Worm (Caenorhabditis elegans): ENCODE measurements around the gene pab-2.

The pab-2 gene

DNA sequence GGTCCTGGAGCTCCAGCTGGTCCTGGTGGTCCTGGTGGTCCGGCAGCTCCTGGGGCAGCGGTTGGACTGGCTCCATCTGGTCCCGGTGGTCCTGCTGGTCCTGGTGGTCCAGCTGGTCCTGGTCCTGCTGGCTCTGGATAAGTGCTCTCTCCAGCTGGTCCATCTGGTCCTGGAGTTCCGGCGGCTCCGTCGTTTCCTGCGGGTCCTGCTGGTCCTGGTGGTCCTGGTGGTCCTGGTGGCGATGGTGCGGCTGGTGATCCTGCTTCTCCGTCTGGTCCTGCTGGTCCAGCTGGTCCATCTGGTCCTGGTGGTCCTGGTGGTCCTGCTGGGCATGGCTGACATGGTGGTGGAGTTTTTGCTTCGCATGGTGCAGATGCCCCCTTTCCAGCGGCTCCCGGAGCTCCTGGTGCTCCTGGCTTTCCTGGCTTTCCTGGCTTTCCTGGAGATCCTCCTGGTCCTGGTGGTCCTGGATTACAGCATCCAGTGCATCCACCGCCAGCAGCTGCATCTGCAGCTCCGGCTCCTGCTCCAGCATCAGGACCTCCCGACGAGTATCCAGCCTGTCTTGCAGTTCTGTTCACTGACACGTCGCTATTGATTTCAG lies 16.9 kb downstream of the pab-2 start:
- TF ChIP-seq ceh-39 (tag; optimal IDR thresholded peaks at IDR 0.05) (no peak), nhr-12 (tag; optimal IDR thresholded peaks at IDR 0.05) (no peak), sptf-1 (tag; optimal IDR thresholded peaks at IDR 0.05) (no peak), lin-32 (GFP tag; optimal IDR thresholded peaks at IDR 0.05) (no peak), nhr-28 (tag; optimal IDR thresholded peaks at IDR 0.05) (no peak), tbx-8 (GFP tag; optimal IDR thresholded peaks at IDR 0.05) (no peak), cnd-1 (tag; optimal IDR thresholded peaks at IDR 0.05) (no peak), blmp-1 (tag; optimal IDR thresholded peaks at IDR 0.05) (no peak), flh-1 (GFP tag; optimal IDR thresholded peaks at IDR 0.05) (no peak), nhr-2 (tag; optimal IDR thresholded peaks at IDR 0.05) (no peak), snpc-4 (tag; optimal IDR thresholded peaks at IDR 0.05) (no peak), ces-1 (GFP tag; optimal IDR thresholded peaks at IDR 0.05) (no peak)

DNA sequence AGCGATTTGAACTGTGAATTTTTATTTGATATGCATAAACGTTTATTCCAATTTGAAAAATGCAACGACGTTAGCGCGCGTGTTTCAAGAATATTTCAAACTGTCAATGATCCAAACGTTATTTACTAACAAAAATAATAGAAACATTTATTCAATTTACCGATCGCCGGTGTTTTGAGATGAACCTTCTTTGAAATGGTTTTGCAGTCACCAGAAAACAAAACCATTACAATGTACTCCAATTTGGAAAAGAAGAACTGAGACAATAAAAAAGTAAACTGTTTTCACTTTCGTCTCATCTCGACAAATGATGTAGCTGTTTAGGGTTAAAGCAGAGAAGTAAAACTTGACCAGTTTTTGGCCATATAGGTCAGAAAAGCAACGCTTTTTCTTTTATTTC lies 20.0 kb downstream of the pab-2 start, which contains the start of gene H06A10.1:
TSS of gene H06A10.1 (plus strand) at position 301 of the 400 bp plus-strand sequence.
- TF ChIP-seq mls-2 (tag; optimal IDR thresholded peaks at IDR 0.05) (no peak), unc-120 (tag; optimal IDR thresholded peaks at IDR 0.05; ENCODE audit: poor library complexity, severe bottlenecking) (no peak), zip-8 (tag; optimal IDR thresholded peaks at IDR 0.05) (no peak), nhr-28 (tag; optimal IDR thresholded peaks at IDR 0.05) (no peak), nhr-12 (tag; optimal IDR thresholded peaks at IDR 0.05) (no peak), drap-1 (GFP tag; optimal IDR thresholded peaks at IDR 0.05) (no peak), nhr-76 (tag; optimal IDR thresholded peaks at IDR 0.05) (no peak), bed-3 (GFP tag; optimal IDR thresholded peaks at IDR 0.05) (no peak), elt-1 (tag; optimal IDR thresholded peaks at IDR 0.05; ENCODE audit: borderline replicate concordance, insufficient read depth) (no peak), blmp-1 (tag; optimal IDR thresholded peaks at IDR 0.05) (no peak), snpc-4 (tag; optimal IDR thresholded peaks at IDR 0.05) (no peak), ceh-39 (tag; optimal IDR thresholded peaks at IDR 0.05) (no peak), ceh-83 (GFP tag; optimal IDR thresholded peaks at IDR 0.05) (no peak), sptf-1 (tag; optimal IDR thresholded peaks at IDR 0.05) (no peak), ces-1 (GFP tag; optimal IDR thresholded peaks at IDR 0.05) (no peak), sem-2 (GFP tag; optimal IDR thresholded peaks at IDR 0.05) (no peak), ztf-11 (tag; optimal IDR thresholded peaks at IDR 0.05) (no peak), unc-62 (GFP tag; optimal IDR thresholded peaks at IDR 0.05) (no peak), elt-3 (tag; optimal IDR thresholded peaks at IDR 0.05) (no peak), nhr-2 (tag; optimal IDR thresholded peaks at IDR 0.05) (no peak)

DNA sequence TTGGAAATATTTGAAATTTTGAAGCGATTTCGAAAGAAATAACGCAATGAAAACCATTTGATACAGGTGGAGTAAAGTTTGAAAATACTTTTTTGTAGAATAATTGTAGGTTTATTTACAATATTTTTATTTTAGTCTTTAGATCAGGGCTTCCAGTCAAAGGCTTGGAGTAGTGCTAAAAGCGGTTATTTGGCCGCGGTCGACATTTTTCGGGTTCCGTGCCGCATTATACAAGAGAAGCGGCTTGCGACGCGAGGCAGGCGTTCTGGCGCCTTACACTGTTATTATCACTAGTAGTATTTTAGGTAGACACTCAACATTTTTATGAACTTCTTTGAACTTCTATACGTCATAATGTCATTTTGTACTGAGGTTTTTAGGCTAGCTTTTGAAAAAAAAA lies 20.7 kb downstream of the pab-2 start:
- no peak for TF ChIP-seq elt-1 (tag; optimal IDR thresholded peaks at IDR 0.05; ENCODE audit: borderline replicate concordance, insufficient read depth)
- no peak for TF ChIP-seq nhr-28 (tag; optimal IDR thresholded peaks at IDR 0.05)
- TF ChIP-seq pha-4 (tag; optimal IDR thresholded peaks at IDR 0.05): no peak
- no peak for TF ChIP-seq ceh-83 (GFP tag; optimal IDR thresholded peaks at IDR 0.05)
- TF ChIP-seq snpc-4 (tag; optimal IDR thresholded peaks at IDR 0.05): no peak
- TF ChIP-seq tbx-8 (GFP tag; optimal IDR thresholded peaks at IDR 0.05): no peak

DNA sequence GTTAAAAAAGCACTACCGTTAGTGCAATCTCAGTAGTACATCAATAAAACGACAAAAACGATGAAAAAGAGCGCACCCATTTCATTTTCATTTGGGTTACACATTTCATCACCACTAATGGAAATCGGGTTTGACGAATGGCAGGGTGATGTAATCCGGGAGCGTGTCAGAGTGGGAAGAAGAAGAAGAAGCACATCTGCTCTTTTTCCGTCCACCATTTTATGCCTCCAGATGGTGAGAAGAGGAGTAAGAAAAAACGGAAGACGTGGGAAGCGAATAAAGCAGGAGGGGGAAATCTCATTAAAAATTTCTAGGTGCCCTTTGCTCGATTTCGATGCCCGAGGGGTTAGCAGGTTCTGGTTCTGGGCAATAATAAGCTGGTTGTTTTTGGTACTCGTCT lies 21.2 kb downstream of the pab-2 start:
- TF ChIP-seq ces-1 (GFP tag; optimal IDR thresholded peaks at IDR 0.05) (peak; percentile 81), elt-3 (tag; optimal IDR thresholded peaks at IDR 0.05) (no peak)

DNA sequence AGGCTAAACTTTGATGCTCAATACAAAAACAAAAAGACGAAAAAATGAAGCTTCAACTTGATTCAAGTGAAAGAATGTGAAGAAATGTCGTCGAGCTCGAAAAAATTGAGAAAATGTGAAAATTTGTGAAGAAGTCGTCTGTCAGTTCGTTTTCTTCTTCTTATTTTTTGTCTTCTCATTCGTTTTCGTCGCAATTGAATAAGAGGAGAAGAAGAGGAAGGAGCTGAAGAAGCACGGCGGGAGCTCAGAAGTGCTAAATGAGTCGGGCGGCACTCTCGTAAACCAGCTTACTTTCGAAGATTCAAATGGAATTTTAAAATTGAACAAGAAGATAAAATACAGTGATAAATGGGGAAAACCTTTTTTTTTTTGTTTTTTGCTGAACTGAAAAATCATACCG lies 22.0 kb downstream of the pab-2 start:
- TF ChIP-seq ces-1 (GFP tag; optimal IDR thresholded peaks at IDR 0.05): peak; percentile 73
- no peak for TF ChIP-seq flh-1 (GFP tag; optimal IDR thresholded peaks at IDR 0.05)

DNA sequence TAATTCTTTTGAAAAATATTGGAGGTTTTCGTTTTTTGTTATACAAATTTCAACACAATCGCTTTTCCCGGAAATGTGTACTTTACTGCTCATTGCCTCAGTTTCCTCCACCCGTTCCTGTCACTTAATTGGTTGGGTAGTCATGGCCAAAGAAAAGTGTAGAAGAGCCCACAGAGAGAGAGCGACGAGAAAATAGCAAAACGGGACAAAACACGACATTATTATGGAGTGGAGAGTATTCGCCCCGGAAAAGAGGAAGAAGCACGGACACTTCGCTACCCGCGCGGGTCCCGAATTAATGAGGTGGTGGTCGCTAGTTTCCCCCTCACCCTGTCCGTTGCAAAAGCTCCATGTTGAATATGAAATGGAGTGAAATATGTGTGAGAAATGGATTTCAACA lies 23.4 kb downstream of the pab-2 start:
- TF ChIP-seq mls-2 (tag; optimal IDR thresholded peaks at IDR 0.05) (peak; percentile 59), mep-1 (tag; optimal IDR thresholded peaks at IDR 0.05) (peak; percentile 15), ces-1 (GFP tag; optimal IDR thresholded peaks at IDR 0.05) (peak; percentile 56), cnd-1 (tag; optimal IDR thresholded peaks at IDR 0.05) (peak; percentile 23), ceh-39 (tag; optimal IDR thresholded peaks at IDR 0.05) (no peak), nhr-12 (tag; optimal IDR thresholded peaks at IDR 0.05) (no peak), bed-3 (GFP tag; optimal IDR thresholded peaks at IDR 0.05) (no peak)

DNA sequence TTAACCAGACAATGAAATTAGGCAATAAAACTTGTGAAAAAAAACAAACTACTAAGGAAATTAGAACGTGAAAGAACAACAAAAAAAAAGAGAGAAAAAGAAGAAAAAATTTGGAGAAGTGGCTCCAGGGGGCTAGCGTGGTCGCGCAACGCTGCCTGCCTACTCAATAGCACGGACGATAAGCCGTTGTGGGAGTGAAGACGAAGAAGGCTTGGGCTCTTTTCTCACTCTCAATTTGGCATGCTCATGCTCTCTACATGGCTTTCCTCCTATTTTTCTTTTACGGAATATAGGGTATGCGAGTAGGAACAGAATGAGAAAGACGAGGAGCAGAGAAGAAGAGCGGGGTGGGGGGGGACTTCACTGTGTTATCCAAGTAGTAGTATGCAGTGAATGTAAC lies 24.9 kb downstream of the pab-2 start:
- TF ChIP-seq elt-3 (tag; optimal IDR thresholded peaks at IDR 0.05): no peak
- peak; percentile 14 for TF ChIP-seq ztf-11 (tag; optimal IDR thresholded peaks at IDR 0.05)
- no peak for TF ChIP-seq ham-2 (GFP tag; optimal IDR thresholded peaks at IDR 0.05)
- no peak for TF ChIP-seq nhr-12 (tag; optimal IDR thresholded peaks at IDR 0.05)
- peak; percentile 68 for TF ChIP-seq ces-1 (GFP tag; optimal IDR thresholded peaks at IDR 0.05)
- TF ChIP-seq unc-62 (GFP tag; optimal IDR thresholded peaks at IDR 0.05): no peak
- no peak for TF ChIP-seq nhr-2 (tag; optimal IDR thresholded peaks at IDR 0.05)
- peak; percentile 22 for TF ChIP-seq mep-1 (tag; optimal IDR thresholded peaks at IDR 0.05)
